Worm (Caenorhabditis elegans) whole organism, late embryonic: ENCODE measurements around the gene mcm-10.

ENCODE experiments used
- C08G9.2 ChIP-seq: sonication (generic microtip); optimal IDR thresholded peaks from 2 replicates; lab custom pipeline; 2016; ENCODE audit warnings: mild to moderate bottlenecking, missing genetic modification characterization, moderate library complexity, missing compliant biosample characterization
- F13H6.1 ChIP-seq: sonication (generic microtip); optimal IDR thresholded peaks from 2 replicates; lab custom pipeline; 2016; ENCODE audit warnings: missing genetic modification characterization, missing compliant biosample characterization
- T23F11.4 ChIP-seq: fragments of 200-800 bp; sonication (Bioruptor generic); optimal IDR thresholded peaks from 2 replicates; lab custom pipeline; 2018; ENCODE audit warnings: mild to moderate bottlenecking, missing genetic modification characterization, missing compliant biosample characterization
- Y22D7AL.16 ChIP-seq: sonication (generic microtip); optimal IDR thresholded peaks from 2 replicates; lab custom pipeline; 2016; ENCODE audit warnings: missing genetic modification characterization, missing compliant biosample characterization
- ahr-1 ChIP-seq: sonication (generic microtip); optimal IDR thresholded peaks from 2 replicates; lab custom pipeline; 2016; ENCODE audit warnings: missing genetic modification characterization, missing compliant biosample characterization
- ceh-2 ChIP-seq: sonication (generic microtip); optimal IDR thresholded peaks from 2 replicates; lab custom pipeline; 2016; ENCODE audit warnings: missing genotype, missing genetic modification characterization, missing compliant biosample characterization
- ceh-22 ChIP-seq: sonication (generic microtip); optimal IDR thresholded peaks from 2 replicates; lab custom pipeline; 2017; ENCODE audit warnings: missing biosample characterization, missing genetic modification characterization
- ceh-24 ChIP-seq: sonication (generic microtip); optimal IDR thresholded peaks from 2 replicates; lab custom pipeline; 2016; ENCODE audit warnings: mild to moderate bottlenecking, missing genetic modification characterization, missing compliant biosample characterization
- ceh-30 ChIP-seq: fragments of 150-350 bp; optimal IDR thresholded peaks from 2 replicates; lab custom pipeline; 2014; ENCODE audit warnings: missing biosample characterization, missing genetic modification characterization
- ceh-31 ChIP-seq: sonication (generic microtip); optimal IDR thresholded peaks from 2 replicates; lab custom pipeline; 2016; ENCODE audit warnings: missing genetic modification characterization, missing compliant biosample characterization
- ceh-48 ChIP-seq: sonication (generic microtip); optimal IDR thresholded peaks from 2 replicates; lab custom pipeline; 2016; ENCODE audit warnings: missing genetic modification characterization, inconsistent platforms, missing compliant biosample characterization
- ceh-6 ChIP-seq: fragments of 200-800 bp; sonication (Bioruptor generic); optimal IDR thresholded peaks from 2 replicates; lab custom pipeline; 2018; ENCODE audit warnings: mild to moderate bottlenecking, missing genetic modification characterization, missing compliant biosample characterization
- ceh-9 ChIP-seq: sonication (generic microtip); optimal IDR thresholded peaks from 2 replicates; lab custom pipeline; 2016; ENCODE audit warnings: mild to moderate bottlenecking, missing genetic modification characterization, inconsistent platforms, missing compliant biosample characterization
- che-1 ChIP-seq: sonication (generic microtip); optimal IDR thresholded peaks from 2 replicates; lab custom pipeline; 2016; ENCODE audit warnings: mild to moderate bottlenecking, missing genetic modification characterization, missing compliant biosample characterization
- dve-1 ChIP-seq: sonication (generic microtip); optimal IDR thresholded peaks from 2 replicates; lab custom pipeline; 2017; ENCODE audit warnings: antibody characterized with exemption, mild to moderate bottlenecking, missing genetic modification characterization, missing compliant biosample characterization
- elt-2 ChIP-seq: sonication (generic microtip); optimal IDR thresholded peaks from 2 replicates; lab custom pipeline; 2016; ENCODE audit warnings: missing genetic modification reagents, missing genetic modification characterization, missing compliant biosample characterization
- elt-4 ChIP-seq: sonication (generic microtip); optimal IDR thresholded peaks from 2 replicates; lab custom pipeline; 2016; ENCODE audit warnings: missing genetic modification characterization, missing compliant biosample characterization
- eyg-1 ChIP-seq: sonication (generic microtip); optimal IDR thresholded peaks from 2 replicates; lab custom pipeline; 2016; ENCODE audit warnings: missing genotype, missing genetic modification characterization, missing compliant biosample characterization
- fax-1 ChIP-seq: sonication (generic microtip); optimal IDR thresholded peaks from 2 replicates; lab custom pipeline; 2016; ENCODE audit warnings: missing genotype, missing genetic modification characterization, missing compliant biosample characterization
- fkh-10 ChIP-seq: fragments of 150-350 bp; optimal IDR thresholded peaks from 2 replicates; lab custom pipeline; 2014; ENCODE audit warnings: missing biosample characterization, missing genetic modification reagents, missing genetic modification characterization
- fkh-6 ChIP-seq: sonication (generic microtip); optimal IDR thresholded peaks from 2 replicates; lab custom pipeline; 2016; ENCODE audit warnings: missing genetic modification characterization, missing compliant biosample characterization
- hlh-13 ChIP-seq: fragments of 200-800 bp; sonication (Bioruptor generic); optimal IDR thresholded peaks from 2 replicates; lab custom pipeline; 2018; ENCODE audit warnings: mild to moderate bottlenecking, missing genetic modification characterization, missing compliant biosample characterization
- hlh-15 ChIP-seq: sonication (generic microtip); optimal IDR thresholded peaks from 2 replicates; lab custom pipeline; 2016; ENCODE audit warnings: missing genetic modification characterization, missing compliant biosample characterization
- hlh-30 ChIP-seq: sonication (generic microtip); optimal IDR thresholded peaks from 2 replicates; lab custom pipeline; 2017; ENCODE audit warnings: antibody characterized with exemption, missing genetic modification characterization, missing compliant biosample characterization; ENCODE audit not compliant: insufficient read depth
- lin-11 ChIP-seq: fragments of 200-800 bp; sonication (Bioruptor generic); optimal IDR thresholded peaks from 2 replicates; lab custom pipeline; 2018; ENCODE audit warnings: mild to moderate bottlenecking, missing genetic modification characterization, missing compliant biosample characterization
- madf-2 ChIP-seq: sonication (generic microtip); optimal IDR thresholded peaks from 2 replicates; lab custom pipeline; 2017; ENCODE audit warnings: missing genetic modification characterization, missing compliant biosample characterization
- mec-3 ChIP-seq: sonication (generic microtip); optimal IDR thresholded peaks from 2 replicates; lab custom pipeline; 2016; ENCODE audit warnings: borderline replicate concordance, missing genetic modification characterization, missing compliant biosample characterization
- nfya-1 ChIP-seq: sonication (generic microtip); optimal IDR thresholded peaks from 2 replicates; lab custom pipeline; 2017; ENCODE audit warnings: missing genetic modification characterization, mild to moderate bottlenecking, missing compliant biosample characterization, antibody characterized with exemption, moderate library complexity
- nhr-11 ChIP-seq: fragments of 150-350 bp; optimal IDR thresholded peaks from 2 replicates; lab custom pipeline; 2014; ENCODE audit warnings: missing biosample characterization, missing genetic modification characterization
- nhr-232 ChIP-seq: sonication (generic microtip); optimal IDR thresholded peaks from 2 replicates; lab custom pipeline; 2016; ENCODE audit warnings: missing genetic modification characterization, missing compliant biosample characterization
- npax-4 ChIP-seq: sonication (generic microtip); optimal IDR thresholded peaks from 2 replicates; lab custom pipeline; 2016; ENCODE audit warnings: missing genetic modification characterization, missing compliant biosample characterization
- odd-2 ChIP-seq: sonication (generic microtip); optimal IDR thresholded peaks from 2 replicates; lab custom pipeline; 2017; ENCODE audit warnings: antibody characterized with exemption, mild to moderate bottlenecking, missing genetic modification characterization, missing compliant biosample characterization
- pag-3 ChIP-seq: sonication (generic microtip); optimal IDR thresholded peaks from 2 replicates; lab custom pipeline; 2016; ENCODE audit warnings: missing compliant biosample characterization, missing genetic modification characterization, borderline replicate concordance
- pat-9 ChIP-seq: fragments of 200-800 bp; sonication (Bioruptor generic); optimal IDR thresholded peaks from 2 replicates; lab custom pipeline; 2018; ENCODE audit warnings: mild to moderate bottlenecking, missing genetic modification characterization, moderate library complexity, missing compliant biosample characterization
- pax-1 ChIP-seq: fragments of 150-350 bp; optimal IDR thresholded peaks from 2 replicates; lab custom pipeline; 2014; ENCODE audit warnings: missing biosample characterization, missing genetic modification characterization
- pha-4 ChIP-seq: fragments of 150-350 bp; optimal IDR thresholded peaks from 2 replicates; lab custom pipeline; 2018; ENCODE audit warnings: missing biosample characterization, missing genetic modification reagents, missing genetic modification characterization
- pqm-1 ChIP-seq: sonication (generic microtip); optimal IDR thresholded peaks from 2 replicates; lab custom pipeline; 2016; ENCODE audit warnings: missing genetic modification characterization, missing compliant biosample characterization
- rnt-1 ChIP-seq: sonication (generic microtip); optimal IDR thresholded peaks from 2 replicates; lab custom pipeline; 2016; ENCODE audit warnings: missing genetic modification characterization, missing compliant biosample characterization
- sox-2 ChIP-seq: fragments of 200-800 bp; sonication (Bioruptor generic); IDR thresholded peaks from 2 replicates; pipeline ENCODE4 v1.3.6; 2022; ENCODE audit warnings: missing genetic modification reagents, missing genetic modification characterization, missing compliant biosample characterization
- tbx-7 ChIP-seq: sonication (generic microtip); optimal IDR thresholded peaks from 2 replicates; lab custom pipeline; 2016; ENCODE audit warnings: missing genotype, missing genetic modification characterization, missing compliant biosample characterization
- ttx-3 ChIP-seq: sonication (generic microtip); optimal IDR thresholded peaks from 2 replicates; lab custom pipeline; 2016; ENCODE audit warnings: missing genetic modification reagents, missing genetic modification characterization, missing compliant biosample characterization
- unc-3 ChIP-seq, 2 experiments: fragments of 200-800 bp in 1 of 2; sonication (Bioruptor generic) in 1 of 2; sonication (generic microtip) in 1 of 2; conservative IDR thresholded peaks in 1 of 2; optimal IDR thresholded peaks in 1 of 2; 2 replicates each; pipeline versions ENCODE4 v1.3.6 to Lab custom; 2016 to 2022; ENCODE audit warnings: missing compliant biosample characterization in 2 of 2, missing genetic modification characterization in 2 of 2, missing genetic modification reagents in 1 of 2
- unc-42 ChIP-seq: sonication (generic microtip); optimal IDR thresholded peaks from 2 replicates; lab custom pipeline; 2016; ENCODE audit warnings: missing genotype, missing genetic modification characterization, missing compliant biosample characterization
- unc-55 ChIP-seq: sonication (generic microtip); optimal IDR thresholded peaks from 2 replicates; lab custom pipeline; 2017; ENCODE audit warnings: missing biosample characterization, missing genetic modification reagents, missing genetic modification characterization
- ztf-16 ChIP-seq: sonication (generic microtip); optimal IDR thresholded peaks from 2 replicates; lab custom pipeline; 2017; ENCODE audit warnings: missing genetic modification characterization, missing compliant biosample characterization

mcm-10 gene

ce11 chrIII:11287340-11287739, 30.0 kb upstream of the mcm-10 start:
- peak; percentile 35 for TF ChIP-seq ceh-48 (tag; lab: Kevin White, UChicago)
- no peak for TF ChIP-seq sox-2 (GFP tag; lab: Robert Waterston, UW)

DNA sequence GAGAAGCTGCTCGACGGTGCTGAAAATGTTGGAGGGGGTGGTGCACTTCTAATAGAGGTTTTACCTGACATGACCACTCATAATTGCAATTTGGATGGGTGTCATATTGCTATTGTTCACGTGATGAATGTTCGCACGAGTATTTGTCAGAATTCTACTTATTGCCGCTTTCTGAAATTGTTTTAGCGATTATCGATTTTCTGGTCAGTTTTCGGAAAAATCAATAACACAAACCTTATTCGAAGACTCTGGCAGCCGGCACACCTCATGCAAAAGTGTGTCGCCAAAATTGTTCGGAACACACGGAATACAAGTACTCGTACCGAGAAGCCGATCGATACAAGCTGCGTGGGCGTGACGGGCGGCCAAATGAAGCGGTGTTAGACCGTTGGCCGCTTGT, 29.1 kb upstream of the mcm-10 start:
- no peak for TF ChIP-seq fkh-6 (tag; lab: Kevin White, UChicago)
- no peak for TF ChIP-seq ceh-2 (tag; lab: Kevin White, UChicago)
- no peak for TF ChIP-seq C08G9.2 (tag; lab: Kevin White, UChicago)
- no peak for TF ChIP-seq ceh-24

- no peak for TF ChIP-seq pqm-1
- TF ChIP-seq ceh-6 (GFP tag; lab: Kevin White, UChicago): no peak
- TF ChIP-seq F13H6.1 (tag; lab: Kevin White, UChicago): no peak
- TF ChIP-seq fkh-6 (tag; lab: Kevin White, UChicago): no peak
- no peak for TF ChIP-seq rnt-1
- TF ChIP-seq unc-42 (tag; lab: Kevin White, UChicago): no peak
- no peak for TF ChIP-seq sox-2 (GFP tag; lab: Robert Waterston, UW)
- no peak for TF ChIP-seq dve-1 (tag; lab: Kevin White, UChicago)
Measured at ce11 chrIII:11289876-11290275, 27.5 kb upstream of the mcm-10 start.

ce11 chrIII:11290554-11290953, 26.8 kb upstream of the mcm-10 start, which contains the start of the genes gly-9, mib-1 and smc-3:
Gene gly-9, minus strand, starts transcription at chrIII:11290580.
Gene mib-1, minus strand, starts transcription at chrIII:11290676.
Gene smc-3, plus strand, starts transcription at chrIII:11290904.
- TF ChIP-seq ceh-24 (no peak), fax-1 (tag; lab: Kevin White, UChicago) (peak; percentile 5), dve-1 (tag; lab: Kevin White, UChicago) (no peak), elt-2 (tag; lab: Kevin White, UChicago) (peak; percentile 60), nhr-232 (tag; lab: Kevin White, UChicago) (no peak), ttx-3 (tag; lab: Kevin White, UChicago) (no peak), npax-4 (tag; lab: Kevin White, UChicago) (no peak), unc-3 (GFP tag; conservative IDR thresholded peaks at IDR 0.05; lab: Robert Waterston, UW) (no peak), unc-3 (tag; optimal IDR thresholded peaks at IDR 0.05; lab: Kevin White, UChicago) (no peak), ceh-48 (tag; lab: Kevin White, UChicago) (no peak), ceh-22 (tag; lab: Kevin White, UChicago) (no peak), nhr-11 (tag; lab: Kevin White, UChicago) (no peak), tbx-7 (tag; lab: Kevin White, UChicago) (peak; percentile 84), pha-4 (tag; lab: Kevin White, UChicago) (no peak), fkh-10 (GFP tag; lab: Kevin White, UChicago) (no peak), ceh-9 (tag; lab: Kevin White, UChicago) (no peak), eyg-1 (tag; lab: Kevin White, UChicago) (no peak), elt-4 (no peak), mec-3 (tag; lab: Kevin White, UChicago) (peak; percentile 64), rnt-1 (peak; percentile 79), pqm-1 (no peak), nfya-1 (tag; lab: Kevin White, UChicago) (peak; percentile 3), odd-2 (tag; lab: Kevin White, UChicago) (no peak), F13H6.1 (tag; lab: Kevin White, UChicago) (peak; percentile 38), hlh-15 (tag; lab: Kevin White, UChicago) (peak; percentile 50), ceh-2 (tag; lab: Kevin White, UChicago) (peak; percentile 87), pax-1 (tag; lab: Kevin White, UChicago) (no peak), pag-3 (tag; lab: Kevin White, UChicago) (no peak), Y22D7AL.16 (tag; lab: Kevin White, UChicago) (no peak), fkh-6 (tag; lab: Kevin White, UChicago) (peak; percentile 53), hlh-13 (GFP tag; lab: Kevin White, UChicago) (no peak), T23F11.4 (GFP tag; lab: Kevin White, UChicago) (no peak), hlh-30 (no peak), madf-2 (tag; lab: Kevin White, UChicago) (no peak), ceh-30 (tag; lab: Kevin White, UChicago) (no peak), che-1 (tag; lab: Kevin White, UChicago) (no peak), ahr-1 (no peak), unc-55 (no peak), ztf-16 (tag; lab: Kevin White, UChicago) (peak; percentile 54), lin-11 (no peak), pat-9 (tag; lab: Kevin White, UChicago) (no peak), ceh-31 (tag; lab: Kevin White, UChicago) (peak; percentile 96)
